Fruit fly (Drosophila melanogaster) whole organism, embryonic: ENCODE measurements around the gene Glut4EF.
A peak's percentile ranks its signal among the peaks of the same experiment; 100 is the strongest.

Source experiments
- Antp ChIP-seq: fragments of 200-800 bp; sonication (Bioruptor generic); optimal IDR thresholded peaks from 3 replicates; lab custom pipeline; 2016; ENCODE audit warnings: missing biosample characterization, missing genetic modification characterization
- CG10979 ChIP-seq: fragments of 200-800 bp; sonication (Bioruptor generic); optimal IDR thresholded peaks from 2 replicates; lab custom pipeline; 2018; ENCODE audit warnings: missing biosample characterization, mild to moderate bottlenecking, missing genetic modification characterization, moderate library complexity
- CG11504 ChIP-seq: fragments of 200-800 bp; sonication (Bioruptor generic); optimal IDR thresholded peaks from 3 replicates; lab custom pipeline; 2019; ENCODE audit warnings: missing biosample characterization, mild to moderate bottlenecking, missing genetic modification characterization, moderate library complexity
- CG12104 ChIP-seq: fragments of 200-800 bp; sonication (Bioruptor generic); optimal IDR thresholded peaks from 3 replicates; lab custom pipeline; 2016; ENCODE audit warnings: missing biosample characterization, missing genetic modification characterization
- CG12236 ChIP-seq: fragments of 200-800 bp; sonication (Bioruptor generic); optimal IDR thresholded peaks from 2 replicates; lab custom pipeline; 2016; ENCODE audit warnings: missing biosample characterization, missing genetic modification characterization
- CG12942 ChIP-seq: fragments of 200-800 bp; sonication (Bioruptor generic); optimal IDR thresholded peaks from 3 replicates; lab custom pipeline; 2016; ENCODE audit warnings: missing biosample characterization, missing genetic modification characterization
- CG13775 ChIP-seq: fragments of 200-800 bp; sonication (Bioruptor generic); optimal IDR thresholded peaks from 3 replicates; lab custom pipeline; 2017; ENCODE audit warnings: missing biosample characterization, mild to moderate bottlenecking, missing genetic modification characterization
- CG14860 ChIP-seq: fragments of 200-800 bp; sonication (Bioruptor generic); IDR thresholded peaks from 3 replicates; pipeline ENCODE4 v1.3.6; 2022; ENCODE audit warnings: missing biosample characterization, missing genetic modification characterization; ENCODE audit not compliant: partially characterized antibody
- CG14965 ChIP-seq: fragments of 200-800 bp; sonication (Bioruptor generic); optimal IDR thresholded peaks from 2 replicates; lab custom pipeline; 2016; ENCODE audit warnings: missing biosample characterization, missing genetic modification characterization, borderline replicate concordance
- CG1603 ChIP-seq: fragments of 200-800 bp; sonication (Bioruptor generic); optimal IDR thresholded peaks from 2 replicates; lab custom pipeline; 2019; ENCODE audit warnings: missing biosample characterization, mild to moderate bottlenecking, missing genetic modification characterization, moderate library complexity
- CG2199 ChIP-seq: fragments of 200-800 bp; sonication (Bioruptor generic); IDR thresholded peaks from 3 replicates; pipeline ENCODE4 v1.3.6; 2022; ENCODE audit warnings: missing biosample characterization, missing genetic modification characterization
- CG32532 ChIP-seq: fragments of 200-800 bp; sonication (Bioruptor generic); IDR thresholded peaks from 2 replicates; pipeline ENCODE4 v1.3.6; 2022; ENCODE audit warnings: missing biosample characterization, missing genetic modification characterization
- CG32772 ChIP-seq: fragments of 200-800 bp; sonication (Bioruptor generic); IDR thresholded peaks from 2 replicates; pipeline ENCODE4 v1.3.6; 2022; ENCODE audit warnings: missing biosample characterization, missing genetic modification characterization
- CG4404 ChIP-seq: fragments of 200-800 bp; sonication (Bioruptor generic); IDR thresholded peaks from 2 replicates; pipeline ENCODE4 v1.3.6; 2022; ENCODE audit warnings: missing biosample characterization, missing genetic modification characterization
- CG9437 ChIP-seq: fragments of 200-800 bp; sonication (Bioruptor generic); optimal IDR thresholded peaks from 2 replicates; lab custom pipeline; 2018; ENCODE audit warnings: missing biosample characterization, mild to moderate bottlenecking, missing genetic modification characterization
- Camta ChIP-seq: fragments of 200-800 bp; sonication (Bioruptor generic); optimal IDR thresholded peaks from 2 replicates; lab custom pipeline; 2016; ENCODE audit warnings: missing biosample characterization, missing genetic modification characterization
- Dip2 ChIP-seq: fragments of 200-800 bp; sonication (Bioruptor generic); IDR thresholded peaks from 2 replicates; pipeline ENCODE4 v1.3.6; 2022; ENCODE audit warnings: missing biosample characterization, missing genetic modification characterization
- Dip3 ChIP-seq: fragments of 200-800 bp; sonication (Bioruptor generic); optimal IDR thresholded peaks from 3 replicates; lab custom pipeline; 2016; ENCODE audit warnings: missing biosample characterization, missing genetic modification characterization
- Doc2 ChIP-seq: fragments of 200-800 bp; sonication (Bioruptor generic); IDR thresholded peaks from 2 replicates; pipeline ENCODE4 v1.3.6; 2022; ENCODE audit warnings: missing biosample characterization, missing genetic modification characterization
- Drgx ChIP-seq: fragments of 200-800 bp; sonication (Bioruptor generic); IDR thresholded peaks from 2 replicates; pipeline ENCODE4 v1.3.6; 2022; ENCODE audit warnings: missing biosample characterization, missing genetic modification characterization
- E2f2 ChIP-seq: fragments of 200-800 bp; sonication (Bioruptor generic); IDR thresholded peaks from 2 replicates; pipeline ENCODE4 v1.3.6; 2022; ENCODE audit warnings: missing biosample characterization, missing genetic modification characterization
- Gug ChIP-seq: fragments of 200-800 bp; sonication (Bioruptor generic); IDR thresholded peaks from 4 replicates; pipeline ENCODE4 v1.3.6; 2022; ENCODE audit warnings: missing biosample characterization, missing genetic modification characterization
- HmgZ ChIP-seq: fragments of 200-800 bp; sonication (Bioruptor generic); optimal IDR thresholded peaks from 2 replicates; lab custom pipeline; 2018; ENCODE audit warnings: missing biosample characterization, mild to moderate bottlenecking, missing genetic modification characterization
- Hr51 ChIP-seq, 2 experiments: fragments of 200-800 bp; sonication (Bioruptor generic); optimal IDR thresholded peaks; 2 replicates in 1 of 2; 3 replicates in 1 of 2; lab custom pipeline; 2016 to 2018; ENCODE audit warnings: missing biosample characterization in 2 of 2, missing genetic modification characterization in 2 of 2, mild to moderate bottlenecking in 1 of 2, moderate library complexity in 1 of 2
- Kr ChIP-seq: fragments of 200-800 bp; sonication (Bioruptor generic); optimal IDR thresholded peaks from 2 replicates; lab custom pipeline; 2017; ENCODE audit warnings: missing biosample characterization, mild to moderate bottlenecking, missing genetic modification characterization
- Max ChIP-seq: fragments of 200-800 bp; sonication (Bioruptor generic); optimal IDR thresholded peaks from 2 replicates; lab custom pipeline; 2016; ENCODE audit warnings: missing biosample characterization, mild to moderate bottlenecking, missing genetic modification characterization
- Med ChIP-seq: fragments of 200-800 bp; sonication (Bioruptor generic); peaks from one replicate; lab custom pipeline; 2016; ENCODE audit warnings: missing biosample characterization, missing genetic modification characterization, mild to moderate bottlenecking, inconsistent platforms, moderate library complexity
- Nf-YA ChIP-seq: fragments of 200-800 bp; sonication (Bioruptor generic); IDR thresholded peaks from 2 replicates; pipeline ENCODE4 v1.3.6; 2022; ENCODE audit warnings: missing biosample characterization, missing genetic modification characterization
- Nf-YB ChIP-seq: fragments of 200-800 bp; sonication (Bioruptor generic); optimal IDR thresholded peaks from 3 replicates; lab custom pipeline; 2019; ENCODE audit warnings: missing biosample characterization, mild to moderate bottlenecking, missing genetic modification characterization, moderate library complexity
- Ptx1 ChIP-seq: fragments of 200-800 bp; sonication (Bioruptor generic); IDR thresholded peaks from 2 replicates; pipeline ENCODE4 v1.3.6; 2022; ENCODE audit warnings: missing biosample characterization, missing genetic modification characterization
- Rfx ChIP-seq: fragments of 200-800 bp; sonication (Bioruptor generic); IDR thresholded peaks from 2 replicates; pipeline ENCODE4 v1.3.6; 2022; ENCODE audit warnings: missing biosample characterization, missing genetic modification characterization
- Rx ChIP-seq: fragments of 200-800 bp; sonication (Bioruptor generic); IDR thresholded peaks from 2 replicates; pipeline ENCODE4 v1.3.6; 2022; ENCODE audit warnings: missing biosample characterization, missing genetic modification characterization
- Sox102F ChIP-seq: fragments of 200-800 bp; sonication (Bioruptor generic); optimal IDR thresholded peaks from 2 replicates; lab custom pipeline; 2018; ENCODE audit warnings: missing biosample characterization, mild to moderate bottlenecking, missing genetic modification characterization, moderate library complexity
- Xrp1 ChIP-seq: fragments of 200-800 bp; sonication (Bioruptor generic); IDR thresholded peaks from 2 replicates; pipeline ENCODE4 v1.3.6; 2022; ENCODE audit warnings: missing biosample characterization, missing genetic modification characterization
- ash1 ChIP-seq: fragments of 200-800 bp; sonication (Bioruptor generic); optimal IDR thresholded peaks from 2 replicates; lab custom pipeline; 2018; ENCODE audit warnings: missing biosample characterization, mild to moderate bottlenecking, missing genetic modification characterization
- bcd ChIP-seq: fragments of 200-800 bp; sonication (Bioruptor generic); optimal IDR thresholded peaks from 2 replicates; lab custom pipeline; 2017; ENCODE audit warnings: missing biosample characterization, mild to moderate bottlenecking, missing genetic modification characterization
- br ChIP-seq: fragments of >200 bp; optimal IDR thresholded peaks from 2 replicates; lab custom pipeline; 2017
- bsh ChIP-seq, 2 experiments: fragments of 200-800 bp; sonication (Bioruptor generic); optimal IDR thresholded peaks; 2 replicates each; lab custom pipeline; 2017 to 2018; ENCODE audit warnings: mild to moderate bottlenecking in 2 of 2, missing biosample characterization in 2 of 2, missing genetic modification characterization in 2 of 2, moderate library complexity in 1 of 2
- cg ChIP-seq: fragments of 200-800 bp; sonication (Bioruptor generic); optimal IDR thresholded peaks from 3 replicates; lab custom pipeline; 2019; ENCODE audit warnings: missing biosample characterization, mild to moderate bottlenecking, missing genetic modification characterization, moderate library complexity
- eve ChIP-seq, 2 experiments: fragments of >200 bp; optimal IDR thresholded peaks; 2 replicates each; lab custom pipeline; 2017; ENCODE audit warnings: missing biosample characterization in 2 of 2, missing genetic modification characterization in 2 of 2
- gem ChIP-seq: fragments of 200-800 bp; sonication (Bioruptor generic); optimal IDR thresholded peaks from 2 replicates; lab custom pipeline; 2019; ENCODE audit warnings: missing biosample characterization, mild to moderate bottlenecking, missing genetic modification characterization, moderate library complexity
- gsb ChIP-seq: fragments of 200-800 bp; sonication (Bioruptor generic); IDR thresholded peaks from 2 replicates; pipeline ENCODE4 v1.3.6; 2022; ENCODE audit warnings: missing biosample characterization, missing genetic modification characterization
- lbe ChIP-seq: fragments of 200-800 bp; sonication (Bioruptor generic); optimal IDR thresholded peaks from 2 replicates; lab custom pipeline; 2016; ENCODE audit warnings: missing biosample characterization, mild to moderate bottlenecking, missing genetic modification characterization
- lmd ChIP-seq: fragments of 200-800 bp; sonication (Bioruptor generic); IDR thresholded peaks from 2 replicates; pipeline ENCODE4 v1.3.6; 2022; ENCODE audit warnings: missing biosample characterization, missing genetic modification characterization
- pb ChIP-seq: fragments of 200-800 bp; sonication (Bioruptor generic); optimal IDR thresholded peaks from 3 replicates; lab custom pipeline; 2016; ENCODE audit warnings: missing biosample characterization, missing genetic modification characterization
- sna ChIP-seq: fragments of 200-800 bp; sonication (Bioruptor generic); IDR thresholded peaks from 2 replicates; pipeline ENCODE4 v1.3.6; 2022; ENCODE audit warnings: missing biosample characterization, missing genetic modification characterization; ENCODE audit not compliant: partially characterized antibody
- so ChIP-seq: fragments of 200-800 bp; sonication (Bioruptor generic); IDR thresholded peaks from 3 replicates; pipeline ENCODE4 v1.3.6; 2022; ENCODE audit warnings: missing biosample characterization, missing genetic modification characterization
- sob ChIP-seq: fragments of 200-800 bp; sonication (Bioruptor generic); IDR thresholded peaks from 2 replicates; pipeline ENCODE4 v1.3.6; 2022; ENCODE audit warnings: missing biosample characterization, missing genetic modification characterization
- tll ChIP-seq, 2 experiments: fragments of 200-800 bp in 1 of 2; fragments of >200 bp in 1 of 2; sonication (Bioruptor generic) in 1 of 2; optimal IDR thresholded peaks; 2 replicates each; lab custom pipeline; 2017 to 2019; ENCODE audit warnings: missing biosample characterization in 2 of 2, missing genetic modification characterization in 2 of 2, mild to moderate bottlenecking in 1 of 2, moderate library complexity in 1 of 2
- trh ChIP-seq: fragments of 200-800 bp; sonication (Bioruptor generic); optimal IDR thresholded peaks from 2 replicates; lab custom pipeline; 2016; ENCODE audit warnings: missing biosample characterization, missing genetic modification characterization
- wdn ChIP-seq: fragments of 200-800 bp; sonication (Bioruptor generic); IDR thresholded peaks from 2 replicates; pipeline ENCODE4 v1.3.6; 2022; ENCODE audit warnings: missing biosample characterization, missing genetic modification characterization

The Glut4EF gene

dm6 chr3R:9934863-9935262, 60.4 kb downstream of the Glut4EF start:
- peak; percentile 2 for TF ChIP-seq Max (GFP tag; lab: Kevin White, UChicago)
- TF ChIP-seq CG9437 (GFP tag; lab: Kevin White, UChicago) = no peak
- TF ChIP-seq Ptx1 = peak; percentile 63
- no peak for TF ChIP-seq CG32772 (GFP tag; lab: Robert Waterston, UW)
- TF ChIP-seq E2f2 (GFP tag; lab: Robert Waterston, UW) = no peak
- peak; percentile 28; the same call in 1 of the 4 replicates for TF ChIP-seq Gug
- 0 out of 2 replicates have a peak, but pooled peaks have one; percentile 22 for TF ChIP-seq Nf-YA (GFP tag; lab: Robert Waterston, UW)
- TF ChIP-seq Med (GFP tag; lab: Kevin White, UChicago) = peak; percentile 14
- TF ChIP-seq CG13775 (GFP tag; lab: Kevin White, UChicago) = no peak
- TF ChIP-seq eve (GFP tag; optimal IDR thresholded peaks at IDR 0.05; lab: Kevin White, UChicago) = peak in 1 of 2 experiments; percentile 56
- peak; percentile 53; the same call in 1 of the 2 replicates for TF ChIP-seq CG32532 (GFP tag; lab: Robert Waterston, UW)
- TF ChIP-seq CG1603 (tag; lab: Kevin White, UChicago) = peak; percentile 45
- peak; percentile 3 for TF ChIP-seq bcd (GFP tag; lab: Kevin White, UChicago)
- TF ChIP-seq Dip3 = no peak
- no peak for TF ChIP-seq CG14965 (GFP tag; lab: Kevin White, UChicago)
- peak; percentile 77 for TF ChIP-seq Drgx
- peak; percentile 59 for TF ChIP-seq gem
- TF ChIP-seq br (lab: Kevin White, UChicago) = no peak
- peak; percentile 25 for TF ChIP-seq CG10979 (tag; lab: Kevin White, UChicago)
- TF ChIP-seq CG12104 (GFP tag; lab: Kevin White, UChicago) = no peak
- TF ChIP-seq bsh (GFP tag; optimal IDR thresholded peaks at IDR 0.05; lab: Kevin White, UChicago) = peak in 1 of 2 experiments; percentile 7
- peak in 1 of 2 experiments; percentile 17 for TF ChIP-seq Hr51 (GFP tag; optimal IDR thresholded peaks at IDR 0.05; lab: Kevin White, UChicago)
- no peak for TF ChIP-seq Doc2 (GFP tag; lab: Robert Waterston, UW)
- no peak for TF ChIP-seq sna (GFP tag; lab: Robert Waterston, UW)
- TF ChIP-seq wdn (GFP tag; lab: Robert Waterston, UW) = no peak
- no peak for TF ChIP-seq CG2199 (GFP tag; lab: Robert Waterston, UW)
- TF ChIP-seq ash1 (GFP tag; lab: Kevin White, UChicago) = no peak
- TF ChIP-seq Sox102F (GFP tag; lab: Kevin White, UChicago) = peak; percentile 29
- TF ChIP-seq Antp (GFP tag; lab: Kevin White, UChicago) = no peak
- peak; percentile 14; the same call in 1 of the 2 replicates for TF ChIP-seq sob (GFP tag; lab: Robert Waterston, UW)
- peak; percentile 2 for TF ChIP-seq Camta (GFP tag; lab: Kevin White, UChicago)
- no peak for TF ChIP-seq so (GFP tag; lab: Robert Waterston, UW)
- TF ChIP-seq cg (GFP tag; lab: Kevin White, UChicago) = no peak
- peak; percentile 38 for TF ChIP-seq lbe (GFP tag; lab: Kevin White, UChicago)
- TF ChIP-seq Dip2 (GFP tag; lab: Robert Waterston, UW) = no peak
- no peak for TF ChIP-seq gsb (GFP tag; lab: Robert Waterston, UW)
- 0 out of 2 replicates have a peak, but pooled peaks have one; percentile 10 for TF ChIP-seq Rx
- no peak for TF ChIP-seq pb (GFP tag; lab: Kevin White, UChicago)
- TF ChIP-seq CG12236 (GFP tag; lab: Kevin White, UChicago) = no peak
- TF ChIP-seq tll (GFP tag; optimal IDR thresholded peaks at IDR 0.05; lab: Kevin White, UChicago) = no peak
- TF ChIP-seq CG14860 (GFP tag; lab: Robert Waterston, UW) = no peak
- no peak for TF ChIP-seq HmgZ (tag; lab: Kevin White, UChicago)
- peak; percentile 2 for TF ChIP-seq CG12942 (GFP tag; lab: Kevin White, UChicago)
- TF ChIP-seq Kr (GFP tag; lab: Kevin White, UChicago) = no peak
- TF ChIP-seq Xrp1 (GFP tag; lab: Robert Waterston, UW) = peak; percentile 34; the same call in 1 of the 2 replicates
- TF ChIP-seq Rfx (GFP tag; lab: Robert Waterston, UW) = no peak
- TF ChIP-seq CG4404 = peak; percentile 25; the same call in 1 of the 2 replicates
- no peak for TF ChIP-seq trh (GFP tag; lab: Kevin White, UChicago)
- no peak for TF ChIP-seq Nf-YB (GFP tag; lab: Kevin White, UChicago)
- peak; percentile 57 for TF ChIP-seq CG11504 (tag; lab: Kevin White, UChicago)
- peak; percentile 46 for TF ChIP-seq lmd (GFP tag; lab: Robert Waterston, UW)
